In the genomic region with DNA sequence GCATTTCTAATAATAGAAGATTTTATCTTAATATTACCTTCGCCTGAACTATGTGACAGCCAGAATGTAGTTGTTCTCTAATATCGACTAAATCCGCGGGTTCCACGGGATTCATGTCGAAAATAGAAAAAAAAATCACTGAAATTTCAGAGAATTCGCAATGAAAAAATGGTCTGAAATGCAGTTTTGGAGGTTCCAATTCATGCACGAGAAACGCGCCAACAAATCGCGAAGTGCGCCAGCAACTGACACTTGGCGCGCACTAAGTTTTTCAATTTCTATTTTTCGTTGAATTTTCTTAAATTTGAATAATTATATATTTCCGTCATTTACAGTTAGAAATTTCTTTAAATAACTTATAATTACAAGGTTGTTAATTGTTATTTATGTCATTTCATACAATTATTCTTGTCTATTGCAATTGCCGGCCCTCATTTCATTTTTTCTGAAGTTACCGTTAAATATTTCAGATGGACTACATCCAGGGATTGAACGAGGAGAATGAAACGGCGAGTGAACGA, we compare ENCODE assay signal across 2 worm cellular contexts.
TF ChIP-seq lines count a peak whose summit lies in the region.

Gene F25G6.9 (minus strand): TSS at position 160 of the 521 bp plus-strand sequence.
Gene symk-1 (plus strand): TSS at position 471 of the 521 bp plus-strand sequence.

TF ChIP-seq in whole organism, L1 larva, 84 proteins besides CTCF, POLR2A, EP300 and RAD21 (continued from another document):
- peak; percentile 72 for TF ChIP-seq lin-14 (GFP tag; optimal IDR thresholded peaks at IDR 0.05; lab: Kevin White, UChicago)
- peak; percentile 72 to 82 for TF ChIP-seq lsy-2 (tag; optimal IDR thresholded peaks at IDR 0.05; lab: Kevin White, UChicago)
- peak; percentile 64 to 77 for TF ChIP-seq efl-1 (optimal IDR thresholded peaks at IDR 0.05; lab: Kevin White, UChicago)
- peak; percentile 73 to 97 for TF ChIP-seq efl-1 (GFP tag; optimal IDR thresholded peaks at IDR 0.05 in 1 of 2; lab: Kevin White, UChicago)
- peak; percentile 12 for TF ChIP-seq unc-130 (tag; optimal IDR thresholded peaks at IDR 0.05; lab: Kevin White, UChicago)
- no peak for TF ChIP-seq jun-1 (tag; optimal IDR thresholded peaks at IDR 0.05; lab: Kevin White, UChicago)
- peak; percentile 7 for TF ChIP-seq fos-1 (tag; optimal IDR thresholded peaks at IDR 0.05; lab: Kevin White, UChicago)
- TF ChIP-seq pag-3 (tag; optimal IDR thresholded peaks at IDR 0.05; lab: Kevin White, UChicago; ENCODE audit: borderline replicate concordance, insufficient read depth) = no peak
- TF ChIP-seq C04F5.9 (tag; optimal IDR thresholded peaks at IDR 0.05; lab: Kevin White, UChicago) = no peak
- TF ChIP-seq mdl-1 (tag; optimal IDR thresholded peaks at IDR 0.05; lab: Kevin White, UChicago) = peak in 1 of 2 experiments; percentile 37
- TF ChIP-seq nhr-11 (tag; optimal IDR thresholded peaks at IDR 0.05; lab: Kevin White, UChicago) = peak; percentile 20
- TF ChIP-seq ama-1 (optimal IDR thresholded peaks at IDR 0.05; lab: Kevin White, UChicago) = no peak
- TF ChIP-seq nhr-19 (GFP tag; conservative IDR thresholded peaks at IDR 0.05; lab: Robert Waterston, UW) = peak; percentile 82
- TF ChIP-seq nhr-47 (tag; optimal IDR thresholded peaks at IDR 0.05; lab: Kevin White, UChicago) = peak; percentile 89
- TF ChIP-seq lin-35 (GFP tag; optimal IDR thresholded peaks at IDR 0.05; lab: Kevin White, UChicago) = peak; percentile 70 to 73
- no peak for TF ChIP-seq hlh-4 (tag; optimal IDR thresholded peaks at IDR 0.05; lab: Kevin White, UChicago)
- TF ChIP-seq lir-3 (tag; optimal IDR thresholded peaks at IDR 0.05; lab: Kevin White, UChicago; ENCODE audit: poor library complexity) = peak; percentile 47
- peak; percentile 12 for TF ChIP-seq ztf-4 (tag; optimal IDR thresholded peaks at IDR 0.05; lab: Kevin White, UChicago)
- no peak for TF ChIP-seq unc-62 (GFP tag; optimal IDR thresholded peaks at IDR 0.05; lab: Kevin White, UChicago)
- TF ChIP-seq nhr-71 (tag; optimal IDR thresholded peaks at IDR 0.05; lab: Kevin White, UChicago) = peak; percentile 86
- TF ChIP-seq unc-30 (tag; optimal IDR thresholded peaks at IDR 0.05; lab: Kevin White, UChicago) = no peak
- peak; percentile 82 for TF ChIP-seq swsn-7 (tag; optimal IDR thresholded peaks at IDR 0.05; lab: Kevin White, UChicago)
- no peak for TF ChIP-seq efl-3 (GFP tag; optimal IDR thresholded peaks at IDR 0.05; lab: Kevin White, UChicago)
- TF ChIP-seq lin-15B (tag; optimal IDR thresholded peaks at IDR 0.05; lab: Kevin White, UChicago) = peak; percentile 16
- TF ChIP-seq sup-37 (GFP tag; optimal IDR thresholded peaks at IDR 0.05; lab: Kevin White, UChicago) = peak; percentile 41
- peak; percentile 66 for TF ChIP-seq isw-1 (GFP tag; IDR thresholded peaks at IDR 0.05; lab: Robert Waterston, UW)
- no peak for TF ChIP-seq C34B4.2 (tag; optimal IDR thresholded peaks at IDR 0.05; lab: Kevin White, UChicago)
- peak; percentile 82 for TF ChIP-seq dsc-1 (tag; optimal IDR thresholded peaks at IDR 0.05; lab: Kevin White, UChicago)
- TF ChIP-seq unc-98 (GFP tag; IDR thresholded peaks at IDR 0.05; lab: Robert Waterston, UW) = no peak
- TF ChIP-seq snu-23 (GFP tag; optimal IDR thresholded peaks at IDR 0.05; lab: Kevin White, UChicago) = peak; percentile 81
- no peak for TF ChIP-seq zag-1 (tag; optimal IDR thresholded peaks at IDR 0.05; lab: Kevin White, UChicago)
- peak; percentile 37 for TF ChIP-seq ceh-8 (GFP tag; optimal IDR thresholded peaks at IDR 0.05; lab: Kevin White, UChicago)
- TF ChIP-seq pax-3 (tag; optimal IDR thresholded peaks at IDR 0.05; lab: Kevin White, UChicago) = no peak
- peak; percentile 80 for TF ChIP-seq irx-1 (tag; optimal IDR thresholded peaks at IDR 0.05; lab: Kevin White, UChicago)
- no peak for TF ChIP-seq nhr-12 (tag; optimal IDR thresholded peaks at IDR 0.05; lab: Kevin White, UChicago)
- no peak for TF ChIP-seq nhr-77 (tag; optimal IDR thresholded peaks at IDR 0.05; lab: Kevin White, UChicago)
- TF ChIP-seq ceh-90 (tag; optimal IDR thresholded peaks at IDR 0.05; lab: Kevin White, UChicago) = no peak
- no peak for TF ChIP-seq vab-15 (tag; optimal IDR thresholded peaks at IDR 0.05; lab: Kevin White, UChicago)
- TF ChIP-seq blmp-1 (tag; optimal IDR thresholded peaks at IDR 0.05; lab: Kevin White, UChicago) = no peak
- TF ChIP-seq ets-5 (GFP tag; IDR thresholded peaks at IDR 0.05; lab: Robert Waterston, UW) = no peak
- no peak for TF ChIP-seq nhr-28 (tag; optimal IDR thresholded peaks at IDR 0.05; lab: Kevin White, UChicago)
- TF ChIP-seq lin-13 (GFP tag; optimal IDR thresholded peaks at IDR 0.05; lab: Kevin White, UChicago) = peak; percentile 41
- TF ChIP-seq ceh-82 (tag; optimal IDR thresholded peaks at IDR 0.05; lab: Kevin White, UChicago) = peak; percentile 58 to 74 (median 69)
- TF ChIP-seq nhr-20 (tag; optimal IDR thresholded peaks at IDR 0.05; lab: Kevin White, UChicago) = peak; percentile 77
- TF ChIP-seq sptf-1 (tag; optimal IDR thresholded peaks at IDR 0.05; lab: Kevin White, UChicago) = no peak
- no peak for TF ChIP-seq aha-1 (tag; optimal IDR thresholded peaks at IDR 0.05; lab: Kevin White, UChicago)
- TF ChIP-seq nhr-90 (tag; optimal IDR thresholded peaks at IDR 0.05; lab: Kevin White, UChicago; ENCODE audit: poor library complexity) = peak; percentile 79
- peak; percentile 76 for TF ChIP-seq lin-39 (tag; optimal IDR thresholded peaks at IDR 0.05; lab: Kevin White, UChicago)
- TF ChIP-seq egl-13 (tag; optimal IDR thresholded peaks at IDR 0.05; lab: Kevin White, UChicago) = peak; percentile 29

TF ChIP-seq in whole organism, L2 larva, 48 proteins besides CTCF, POLR2A, EP300 and RAD21 (continued from another document):
- TF ChIP-seq unc-39 (tag; optimal IDR thresholded peaks at IDR 0.05; lab: Kevin White, UChicago) (no peak), C34F6.9 (tag; optimal IDR thresholded peaks at IDR 0.05; lab: Kevin White, UChicago) (no peak), nhr-237 (tag; optimal IDR thresholded peaks at IDR 0.05; lab: Kevin White, UChicago) (no peak), gmeb-1 (tag; optimal IDR thresholded peaks at IDR 0.05; lab: Kevin White, UChicago) (peak; percentile 82), ztf-4 (tag; optimal IDR thresholded peaks at IDR 0.05; lab: Kevin White, UChicago) (no peak), ama-1 (optimal IDR thresholded peaks at IDR 0.05; lab: Kevin White, UChicago) (no peak), lin-39 (tag; optimal IDR thresholded peaks at IDR 0.05; lab: Kevin White, UChicago) (no peak), nhr-10 (tag; optimal IDR thresholded peaks at IDR 0.05; lab: Kevin White, UChicago) (no peak), elt-3 (tag; optimal IDR thresholded peaks at IDR 0.05; lab: Kevin White, UChicago) (no peak)
